Worm (Caenorhabditis elegans) whole organism, L2 larva: ENCODE measurements around the gene srx-134.

Experiments
- F13H6.1 ChIP-seq: sonication (generic microtip); optimal IDR thresholded peaks from 2 replicates; lab custom pipeline; 2016; ENCODE audit warnings: missing genetic modification characterization, missing compliant biosample characterization
- R02D3.7 ChIP-seq: fragments of 150-350 bp; optimal IDR thresholded peaks from 2 replicates; lab custom pipeline; 2014; ENCODE audit warnings: missing biosample characterization, missing genetic modification characterization
- Y55F3AM.14 ChIP-seq: fragments of 200-800 bp; sonication (Bioruptor generic); optimal IDR thresholded peaks from 2 replicates; lab custom pipeline; 2018; ENCODE audit warnings: mild to moderate bottlenecking, missing genetic modification characterization, missing compliant biosample characterization
- ZK546.5 ChIP-seq: sonication (generic microtip); optimal IDR thresholded peaks from 2 replicates; lab custom pipeline; 2017; ENCODE audit warnings: missing biosample characterization, missing genetic modification characterization
- alr-1 ChIP-seq: fragments of 150-350 bp; optimal IDR thresholded peaks from 2 replicates; lab custom pipeline; 2014; ENCODE audit warnings: missing biosample characterization, missing genetic modification characterization
- aly-2 ChIP-seq: fragments of 150-350 bp; optimal IDR thresholded peaks from 2 replicates; lab custom pipeline; 2014; ENCODE audit warnings: missing biosample characterization, missing genetic modification characterization
- ceh-16 ChIP-seq: fragments of 150-350 bp; optimal IDR thresholded peaks from 2 replicates; lab custom pipeline; 2014; ENCODE audit warnings: missing biosample characterization, missing genetic modification characterization
- ceh-82 ChIP-seq: fragments of 150-350 bp; optimal IDR thresholded peaks from 2 replicates; lab custom pipeline; 2014; ENCODE audit warnings: missing biosample characterization, missing genetic modification characterization
- crh-2 ChIP-seq: sonication (generic microtip); optimal IDR thresholded peaks from 2 replicates; lab custom pipeline; 2017; ENCODE audit warnings: missing biosample characterization, missing genetic modification characterization
- dmd-4 ChIP-seq: sonication (generic microtip); optimal IDR thresholded peaks from 2 replicates; lab custom pipeline; 2017; ENCODE audit warnings: missing biosample characterization, missing genetic modification characterization
- egl-27 ChIP-seq: sonication (generic microtip); optimal IDR thresholded peaks from 3 replicates; lab custom pipeline; 2017; ENCODE audit warnings: missing biosample characterization, missing genetic modification reagents, missing genetic modification characterization
- elt-3 ChIP-seq: sonication (generic microtip); optimal IDR thresholded peaks from 2 replicates; lab custom pipeline; 2017; ENCODE audit warnings: missing biosample characterization, missing genetic modification characterization
- fos-1 ChIP-seq: fragments of 150-350 bp; optimal IDR thresholded peaks from 2 replicates; lab custom pipeline; 2014; ENCODE audit warnings: missing biosample characterization, missing genetic modification characterization
- lin-13 ChIP-seq: fragments of 150-350 bp; optimal IDR thresholded peaks from 2 replicates; lab custom pipeline; 2014; ENCODE audit warnings: missing biosample characterization, missing genetic modification reagents, missing genetic modification characterization
- lsy-2 ChIP-seq, 2 experiments: fragments of 150-350 bp in 1 of 2; sonication (generic microtip) in 1 of 2; optimal IDR thresholded peaks; 2 replicates each; lab custom pipeline; 2014 to 2017; ENCODE audit warnings: missing biosample characterization in 2 of 2, missing genetic modification characterization in 2 of 2
- mab-5 ChIP-seq: fragments of 150-350 bp; optimal IDR thresholded peaks from 2 replicates; lab custom pipeline; 2014; ENCODE audit warnings: missing biosample characterization, missing genetic modification characterization
- mbf-1 ChIP-seq: sonication (generic microtip); optimal IDR thresholded peaks from 2 replicates; lab custom pipeline; 2017; ENCODE audit warnings: missing biosample characterization, missing genetic modification characterization
- mdl-1 ChIP-seq, 2 experiments: fragments of 150-350 bp in 1 of 2; sonication (generic microtip) in 1 of 2; optimal IDR thresholded peaks; 2 replicates each; lab custom pipeline; 2017; ENCODE audit warnings: missing biosample characterization in 2 of 2, missing genetic modification characterization in 2 of 2
- nhr-11 ChIP-seq: fragments of 150-350 bp; optimal IDR thresholded peaks from 2 replicates; lab custom pipeline; 2014; ENCODE audit warnings: missing biosample characterization, missing genetic modification characterization
- nhr-12 ChIP-seq: fragments of 150-350 bp; optimal IDR thresholded peaks from 2 replicates; lab custom pipeline; 2014; ENCODE audit warnings: missing biosample characterization, missing genetic modification characterization
- nhr-21 ChIP-seq: fragments of 150-350 bp; optimal IDR thresholded peaks from 2 replicates; lab custom pipeline; 2014; ENCODE audit warnings: missing biosample characterization, missing genetic modification characterization
- nhr-237 ChIP-seq: fragments of 150-350 bp; optimal IDR thresholded peaks from 2 replicates; lab custom pipeline; 2014; ENCODE audit warnings: missing biosample characterization, missing genetic modification characterization
- nhr-25 ChIP-seq: fragments of 150-350 bp; sonication (generic microtip); optimal IDR thresholded peaks from 3 replicates; lab custom pipeline; 2014; ENCODE audit warnings: missing biosample characterization, missing genetic modification characterization
- nhr-6 ChIP-seq: fragments of 150-350 bp; optimal IDR thresholded peaks from 2 replicates; lab custom pipeline; 2014; ENCODE audit warnings: missing biosample characterization, missing genetic modification characterization
- peb-1 ChIP-seq: fragments of 150-350 bp; optimal IDR thresholded peaks from 2 replicates; lab custom pipeline; 2014; ENCODE audit warnings: missing biosample characterization, missing genetic modification characterization
- sem-4 ChIP-seq: fragments of 150-350 bp; optimal IDR thresholded peaks from 2 replicates; lab custom pipeline; 2014; ENCODE audit warnings: missing biosample characterization, missing genetic modification reagents, missing genetic modification characterization
- skn-1 ChIP-seq: sonication (generic microtip); optimal IDR thresholded peaks from 2 replicates; lab custom pipeline; 2017; ENCODE audit warnings: missing biosample characterization, missing genetic modification characterization
- sma-3 ChIP-seq: sonication (generic microtip); optimal IDR thresholded peaks from 2 replicates; lab custom pipeline; 2016; ENCODE audit warnings: missing genetic modification reagents, missing genetic modification characterization, missing compliant biosample characterization
- sma-9 ChIP-seq, 2 experiments: fragments of 150-350 bp in 1 of 2; sonication (generic microtip) in 1 of 2; optimal IDR thresholded peaks; 2 replicates each; lab custom pipeline; 2014 to 2016; ENCODE audit warnings: missing genetic modification characterization in 2 of 2, mild to moderate bottlenecking in 1 of 2, missing biosample characterization in 1 of 2, missing compliant biosample characterization in 1 of 2, missing genetic modification reagents in 1 of 2, moderate library complexity in 1 of 2
- snpc-4 ChIP-seq: fragments of 150-350 bp; optimal IDR thresholded peaks from 2 replicates; lab custom pipeline; 2014; ENCODE audit warnings: missing biosample characterization, missing genetic modification characterization
- unc-39 ChIP-seq: fragments of 150-350 bp; optimal IDR thresholded peaks from 2 replicates; lab custom pipeline; 2014; ENCODE audit warnings: missing biosample characterization, missing genetic modification characterization
- unc-55 ChIP-seq: fragments of 150-350 bp; sonication (generic microtip); optimal IDR thresholded peaks from 3 replicates; lab custom pipeline; 2014; ENCODE audit warnings: missing biosample characterization, missing genetic modification reagents, missing genetic modification characterization
- unc-62 ChIP-seq: fragments of 150-350 bp; optimal IDR thresholded peaks from 2 replicates; lab custom pipeline; 2014; ENCODE audit warnings: missing biosample characterization, missing genetic modification reagents, missing genetic modification characterization
- ztf-1 ChIP-seq: fragments of 200-800 bp; sonication (Bioruptor generic); conservative IDR thresholded peaks from 2 replicates; pipeline ENCODE4 v1.3.6; 2022; ENCODE audit warnings: missing genetic modification characterization, missing compliant biosample characterization
- ztf-11 ChIP-seq: sonication (generic microtip); optimal IDR thresholded peaks from 2 replicates; lab custom pipeline; 2017; ENCODE audit warnings: missing biosample characterization, missing genetic modification characterization

srx-134 gene

ce11 chrV:13843147-13843546, 13.1 kb downstream of the srx-134 start, which contains the start of gene srx-130:
srx-130 (plus strand) TSS chrV:13843447.
- no peak for TF ChIP-seq ztf-1 (GFP tag; lab: Robert Waterston, UW)
- TF ChIP-seq nhr-25, result no peak
- no peak for TF ChIP-seq mab-5
- no peak for TF ChIP-seq egl-27
- TF ChIP-seq mbf-1 (tag; lab: Kevin White, UChicago), result no peak
- TF ChIP-seq snpc-4, result no peak
- TF ChIP-seq sma-3 (GFP tag; lab: Kevin White, UChicago), result no peak
- no peak for TF ChIP-seq nhr-12 (tag; lab: Kevin White, UChicago)
- no peak for TF ChIP-seq Y55F3AM.14 (GFP tag; lab: Kevin White, UChicago)
- no peak for TF ChIP-seq nhr-11
- no peak for TF ChIP-seq lin-13 (GFP tag; lab: Kevin White, UChicago)
- TF ChIP-seq lsy-2 (tag; optimal IDR thresholded peaks at IDR 0.05; lab: Kevin White, UChicago), result no peak
- TF ChIP-seq alr-1 (tag; lab: Kevin White, UChicago), result no peak
- TF ChIP-seq skn-1 (tag; lab: Kevin White, UChicago), result no peak
- no peak for TF ChIP-seq elt-3 (tag; lab: Kevin White, UChicago)
- TF ChIP-seq ZK546.5, result no peak
- TF ChIP-seq R02D3.7, result no peak
- TF ChIP-seq nhr-237 (tag; lab: Kevin White, UChicago), result no peak

DNA sequence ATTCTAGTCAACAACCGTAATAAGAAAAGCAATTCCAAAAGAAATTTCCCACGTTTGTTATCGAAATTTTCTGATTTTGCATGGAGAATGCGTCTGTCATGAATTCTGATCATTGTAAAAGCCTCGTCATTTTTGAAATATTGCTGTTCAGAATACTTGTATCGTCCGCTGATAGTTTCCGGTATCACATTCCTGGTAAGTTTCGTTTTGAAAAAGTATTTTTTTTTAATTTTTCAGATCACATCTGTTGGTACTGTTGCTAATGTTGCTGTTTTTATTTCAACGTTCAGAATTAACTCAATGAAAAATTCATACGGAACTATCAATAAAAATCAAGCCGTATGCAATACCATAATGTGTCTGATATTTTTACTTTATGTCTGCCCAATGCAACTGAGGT, 15.4 kb downstream of the srx-134 start, which contains the start of gene srx-17:
srx-17 (plus strand) TSS at position 301 of the 400 bp plus-strand sequence.
- TF ChIP-seq ztf-11 (tag; lab: Kevin White, UChicago) (no peak), ceh-82 (tag; lab: Kevin White, UChicago) (no peak), sma-9 (GFP tag; optimal IDR thresholded peaks at IDR 0.05; lab: Kevin White, UChicago) (no peak), sma-9 (tag; optimal IDR thresholded peaks at IDR 0.05; lab: Kevin White, UChicago) (no peak), alr-1 (tag; lab: Kevin White, UChicago) (no peak), sma-3 (GFP tag; lab: Kevin White, UChicago) (no peak), dmd-4 (tag; lab: Kevin White, UChicago) (no peak), sem-4 (tag; lab: Kevin White, UChicago) (no peak), mdl-1 (tag; optimal IDR thresholded peaks at IDR 0.05; lab: Kevin White, UChicago) (no peak), R02D3.7 (no peak), nhr-237 (tag; lab: Kevin White, UChicago) (no peak), nhr-25 (no peak), ZK546.5 (no peak), crh-2 (tag; lab: Kevin White, UChicago) (no peak), unc-62 (GFP tag; lab: Kevin White, UChicago) (no peak)

- TF ChIP-seq ztf-11 (tag; lab: Kevin White, UChicago) (no peak), unc-55 (GFP tag; lab: Kevin White, UChicago) (no peak), ztf-1 (GFP tag; lab: Robert Waterston, UW) (no peak), mdl-1 (tag; optimal IDR thresholded peaks at IDR 0.05; lab: Kevin White, UChicago) (no peak), peb-1 (tag; lab: Kevin White, UChicago) (no peak)
Measured at ce11 chrV:13839433-13839832, 16.8 kb downstream of the srx-134 start, which contains the start of gene F55B12.10. F55B12.10 (plus strand) TSS chrV:13839733.

- TF ChIP-seq nhr-6 (tag; lab: Kevin White, UChicago) (no peak), F13H6.1 (no peak), nhr-11 (no peak), snpc-4 (no peak), unc-55 (GFP tag; lab: Kevin White, UChicago) (no peak), nhr-21 (tag; lab: Kevin White, UChicago) (no peak), ztf-11 (tag; lab: Kevin White, UChicago) (no peak), nhr-12 (tag; lab: Kevin White, UChicago) (no peak), unc-39 (tag; lab: Kevin White, UChicago) (no peak), sem-4 (tag; lab: Kevin White, UChicago) (no peak), ceh-16 (tag; lab: Kevin White, UChicago) (no peak), nhr-237 (tag; lab: Kevin White, UChicago) (no peak), fos-1 (tag; lab: Kevin White, UChicago) (no peak), R02D3.7 (no peak), sma-3 (GFP tag; lab: Kevin White, UChicago) (no peak), skn-1 (tag; lab: Kevin White, UChicago) (no peak), sma-9 (GFP tag; optimal IDR thresholded peaks at IDR 0.05; lab: Kevin White, UChicago) (no peak), sma-9 (tag; optimal IDR thresholded peaks at IDR 0.05; lab: Kevin White, UChicago) (no peak), Y55F3AM.14 (GFP tag; lab: Kevin White, UChicago) (no peak), aly-2 (tag; lab: Kevin White, UChicago) (no peak)
Measured at ce11 chrV:13837173-13837572, 19.1 kb downstream of the srx-134 start, which contains the start of gene srx-128. srx-128 (plus strand) TSS chrV:13837473.
